Worm (Caenorhabditis elegans): ENCODE measurements around the gene srx-88.

The srx-88 gene

ce11 chrV:11570169-11570651 lies 13.1 kb upstream of the srx-88 start, which contains the start of the genes nhr-101 and pms-2:
TSS of gene nhr-101 (plus strand) at chrV:11570476.
TSS of gene pms-2 (minus strand) at chrV:11570601.
- TF ChIP-seq ceh-28 (tag; optimal IDR thresholded peaks at IDR 0.05) (no peak), pha-4 (tag; optimal IDR thresholded peaks at IDR 0.05) (no peak), elt-2 (tag; optimal IDR thresholded peaks at IDR 0.05) (peak; percentile 19), nhr-11 (tag; optimal IDR thresholded peaks at IDR 0.05) (no peak), pqm-1 (tag; optimal IDR thresholded peaks at IDR 0.05) (peak; percentile 11), nhr-76 (tag; optimal IDR thresholded peaks at IDR 0.05) (no peak)

- TF ChIP-seq ceh-9 (tag; optimal IDR thresholded peaks at IDR 0.05) (no peak), nhr-25 (tag; optimal IDR thresholded peaks at IDR 0.05) (peak; percentile 94), lin-15B (tag; optimal IDR thresholded peaks at IDR 0.05) (peak; percentile 23), nhr-43 (tag; optimal IDR thresholded peaks at IDR 0.05; ENCODE audit: poor library complexity, severe bottlenecking) (peak; percentile 99), eor-1 (tag; optimal IDR thresholded peaks at IDR 0.05) (no peak), fos-1 (tag; optimal IDR thresholded peaks at IDR 0.05) (peak; percentile 60), fkh-2 (tag; optimal IDR thresholded peaks at IDR 0.05) (no peak), egl-5 (tag; optimal IDR thresholded peaks at IDR 0.05) (no peak), aly-2 (tag; optimal IDR thresholded peaks at IDR 0.05) (no peak), mml-1 (tag; optimal IDR thresholded peaks at IDR 0.05) (no peak), nhr-77 (tag; optimal IDR thresholded peaks at IDR 0.05) (peak; percentile 31), mdl-1 (tag; optimal IDR thresholded peaks at IDR 0.05) (peak; percentile 76), R02D3.7 (tag; optimal IDR thresholded peaks at IDR 0.05) (peak; percentile 50), nhr-76 (tag; optimal IDR thresholded peaks at IDR 0.05) (peak; percentile 9), unc-39 (tag; optimal IDR thresholded peaks at IDR 0.05) (no peak), elt-1 (tag; optimal IDR thresholded peaks at IDR 0.05) (peak; percentile 50), ztf-4 (tag; optimal IDR thresholded peaks at IDR 0.05) (peak; percentile 52), egl-27 (tag; optimal IDR thresholded peaks at IDR 0.05) (peak; percentile 72), elt-2 (tag; optimal IDR thresholded peaks at IDR 0.05) (peak; percentile 99), jun-1 (tag; optimal IDR thresholded peaks at IDR 0.05) (peak; percentile 91), pqm-1 (tag; optimal IDR thresholded peaks at IDR 0.05) (peak; percentile 99), daf-12 (tag; optimal IDR thresholded peaks at IDR 0.05) (no peak), nfya-1 (tag; optimal IDR thresholded peaks at IDR 0.05; ENCODE audit: insufficient read depth) (peak; percentile 65), elt-3 (tag; optimal IDR thresholded peaks at IDR 0.05) (peak in 2 of 3 experiments; percentile 75 to 77), lsy-12 (tag; optimal IDR thresholded peaks at IDR 0.05) (peak; percentile 95), zag-1 (tag; optimal IDR thresholded peaks at IDR 0.05) (no peak), ceh-28 (tag; optimal IDR thresholded peaks at IDR 0.05) (peak; percentile 52), nhr-12 (tag; optimal IDR thresholded peaks at IDR 0.05) (no peak), fkh-10 (GFP tag; optimal IDR thresholded peaks at IDR 0.05) (no peak), nhr-23 (tag; optimal IDR thresholded peaks at IDR 0.05) (peak; percentile 93), pha-4 (tag; optimal IDR thresholded peaks at IDR 0.05) (peak; percentile 95), snpc-4 (tag; optimal IDR thresholded peaks at IDR 0.05) (no peak), ama-1 (optimal IDR thresholded peaks at IDR 0.05) (no peak), nhr-28 (tag; optimal IDR thresholded peaks at IDR 0.05) (peak; percentile 48), lin-39 (tag; optimal IDR thresholded peaks at IDR 0.05) (no peak), nhr-237 (tag; optimal IDR thresholded peaks at IDR 0.05) (no peak), ZK546.5 (tag; optimal IDR thresholded peaks at IDR 0.05) (no peak), hmg-11 (tag; optimal IDR thresholded peaks at IDR 0.05) (no peak), tbx-2 (tag; optimal IDR thresholded peaks at IDR 0.05) (peak; percentile 87), ceh-82 (tag; optimal IDR thresholded peaks at IDR 0.05) (no peak), unc-62 (GFP tag; optimal IDR thresholded peaks at IDR 0.05) (peak; percentile 22), nhr-67 (tag; optimal IDR thresholded peaks at IDR 0.05) (no peak), sea-2 (GFP tag; optimal IDR thresholded peaks at IDR 0.05) (no peak), ceh-16 (tag; optimal IDR thresholded peaks at IDR 0.05) (no peak), ztf-11 (tag; optimal IDR thresholded peaks at IDR 0.05) (no peak), skn-1 (tag; optimal IDR thresholded peaks at IDR 0.05) (peak; percentile 77), nhr-11 (tag; optimal IDR thresholded peaks at IDR 0.05) (no peak)
These were observed 10.4 kb upstream of the srx-88 start, which contains the start of the genes H12C20.7 and nhr-68 for ce11 chrV:11572803-11573490. TSS of gene H12C20.7 (minus strand) at chrV:11572990. TSS of gene nhr-68 (plus strand) at chrV:11573440.
